Worm (Caenorhabditis elegans) whole organism, L2 larva: ENCODE data around the gene R07B1.11.

ENCODE experiments used
- C34F6.9 ChIP-seq: fragments of 150-350 bp; optimal IDR thresholded peaks from 2 replicates; lab custom pipeline; 2014; ENCODE audit warnings: missing biosample characterization, missing genetic modification characterization
- F13H6.1 ChIP-seq: sonication (generic microtip); optimal IDR thresholded peaks from 2 replicates; lab custom pipeline; 2016; ENCODE audit warnings: missing genetic modification characterization, missing compliant biosample characterization
- R02D3.7 ChIP-seq: fragments of 150-350 bp; optimal IDR thresholded peaks from 2 replicates; lab custom pipeline; 2014; ENCODE audit warnings: missing biosample characterization, missing genetic modification characterization
- Y55F3AM.14 ChIP-seq: fragments of 200-800 bp; sonication (Bioruptor generic); optimal IDR thresholded peaks from 2 replicates; lab custom pipeline; 2018; ENCODE audit warnings: mild to moderate bottlenecking, missing genetic modification characterization, missing compliant biosample characterization
- ZK546.5 ChIP-seq: sonication (generic microtip); optimal IDR thresholded peaks from 2 replicates; lab custom pipeline; 2017; ENCODE audit warnings: missing biosample characterization, missing genetic modification characterization
- alr-1 ChIP-seq: fragments of 150-350 bp; optimal IDR thresholded peaks from 2 replicates; lab custom pipeline; 2014; ENCODE audit warnings: missing biosample characterization, missing genetic modification characterization
- aly-2 ChIP-seq: fragments of 150-350 bp; optimal IDR thresholded peaks from 2 replicates; lab custom pipeline; 2014; ENCODE audit warnings: missing biosample characterization, missing genetic modification characterization
- ama-1 ChIP-seq: fragments of 150-350 bp; optimal IDR thresholded peaks from 2 replicates; lab custom pipeline; 2018; ENCODE audit warnings: inconsistent platforms
- blmp-1 ChIP-seq: sonication (generic microtip); optimal IDR thresholded peaks from 2 replicates; lab custom pipeline; 2017; ENCODE audit warnings: missing genetic modification characterization, mild to moderate bottlenecking, missing compliant biosample characterization, antibody characterized with exemption, moderate library complexity; ENCODE audit not compliant: insufficient read depth
- ceh-16 ChIP-seq: fragments of 150-350 bp; optimal IDR thresholded peaks from 2 replicates; lab custom pipeline; 2014; ENCODE audit warnings: missing biosample characterization, missing genetic modification characterization
- ceh-82 ChIP-seq: fragments of 150-350 bp; optimal IDR thresholded peaks from 2 replicates; lab custom pipeline; 2014; ENCODE audit warnings: missing biosample characterization, missing genetic modification characterization
- crh-2 ChIP-seq: sonication (generic microtip); optimal IDR thresholded peaks from 2 replicates; lab custom pipeline; 2017; ENCODE audit warnings: missing biosample characterization, missing genetic modification characterization
- dmd-4 ChIP-seq: sonication (generic microtip); optimal IDR thresholded peaks from 2 replicates; lab custom pipeline; 2017; ENCODE audit warnings: missing biosample characterization, missing genetic modification characterization
- egl-27 ChIP-seq: sonication (generic microtip); optimal IDR thresholded peaks from 3 replicates; lab custom pipeline; 2017; ENCODE audit warnings: missing biosample characterization, missing genetic modification reagents, missing genetic modification characterization
- elt-1 ChIP-seq: fragments of 150-350 bp; optimal IDR thresholded peaks from 2 replicates; lab custom pipeline; 2014; ENCODE audit warnings: missing biosample characterization, missing genetic modification characterization
- elt-3 ChIP-seq: sonication (generic microtip); optimal IDR thresholded peaks from 2 replicates; lab custom pipeline; 2017; ENCODE audit warnings: missing biosample characterization, missing genetic modification characterization
- fos-1 ChIP-seq: fragments of 150-350 bp; optimal IDR thresholded peaks from 2 replicates; lab custom pipeline; 2014; ENCODE audit warnings: missing biosample characterization, missing genetic modification characterization
- gmeb-1 ChIP-seq: fragments of 150-350 bp; optimal IDR thresholded peaks from 2 replicates; lab custom pipeline; 2014; ENCODE audit warnings: missing biosample characterization, missing genetic modification characterization
- lin-11 ChIP-seq: fragments of 150-350 bp; sonication (generic microtip); optimal IDR thresholded peaks from 2 replicates; lab custom pipeline; 2014; ENCODE audit warnings: missing biosample characterization, missing genetic modification characterization, inconsistent platforms, mixed read lengths
- lin-13 ChIP-seq: fragments of 150-350 bp; optimal IDR thresholded peaks from 2 replicates; lab custom pipeline; 2014; ENCODE audit warnings: missing biosample characterization, missing genetic modification reagents, missing genetic modification characterization
- lin-39 ChIP-seq: fragments of 150-350 bp; optimal IDR thresholded peaks from 2 replicates; lab custom pipeline; 2014; ENCODE audit warnings: missing biosample characterization, missing genetic modification reagents, missing genetic modification characterization
- lsy-2 ChIP-seq, 2 experiments: fragments of 150-350 bp in 1 of 2; sonication (generic microtip) in 1 of 2; optimal IDR thresholded peaks; 2 replicates each; lab custom pipeline; 2014 to 2017; ENCODE audit warnings: missing biosample characterization in 2 of 2, missing genetic modification characterization in 2 of 2
- mab-5 ChIP-seq: fragments of 150-350 bp; optimal IDR thresholded peaks from 2 replicates; lab custom pipeline; 2014; ENCODE audit warnings: missing biosample characterization, missing genetic modification characterization
- mbf-1 ChIP-seq: sonication (generic microtip); optimal IDR thresholded peaks from 2 replicates; lab custom pipeline; 2017; ENCODE audit warnings: missing biosample characterization, missing genetic modification characterization
- mdl-1 ChIP-seq, 2 experiments: fragments of 150-350 bp in 1 of 2; sonication (generic microtip) in 1 of 2; optimal IDR thresholded peaks; 2 replicates each; lab custom pipeline; 2017; ENCODE audit warnings: missing biosample characterization in 2 of 2, missing genetic modification characterization in 2 of 2
- nhr-10 ChIP-seq: sonication (generic microtip); optimal IDR thresholded peaks from 2 replicates; lab custom pipeline; 2017; ENCODE audit warnings: missing biosample characterization, missing genetic modification characterization
- nhr-11 ChIP-seq: fragments of 150-350 bp; optimal IDR thresholded peaks from 2 replicates; lab custom pipeline; 2014; ENCODE audit warnings: missing biosample characterization, missing genetic modification characterization
- nhr-12 ChIP-seq: fragments of 150-350 bp; optimal IDR thresholded peaks from 2 replicates; lab custom pipeline; 2014; ENCODE audit warnings: missing biosample characterization, missing genetic modification characterization
- nhr-129 ChIP-seq: fragments of 150-350 bp; optimal IDR thresholded peaks from 2 replicates; lab custom pipeline; 2014; ENCODE audit warnings: missing biosample characterization, missing genetic modification characterization
- nhr-21 ChIP-seq: fragments of 150-350 bp; optimal IDR thresholded peaks from 2 replicates; lab custom pipeline; 2014; ENCODE audit warnings: missing biosample characterization, missing genetic modification characterization
- nhr-23 ChIP-seq: fragments of 150-350 bp; optimal IDR thresholded peaks from 2 replicates; lab custom pipeline; 2014; ENCODE audit warnings: missing biosample characterization, missing genetic modification reagents, missing genetic modification characterization
- nhr-237 ChIP-seq: fragments of 150-350 bp; optimal IDR thresholded peaks from 2 replicates; lab custom pipeline; 2014; ENCODE audit warnings: missing biosample characterization, missing genetic modification characterization
- nhr-25 ChIP-seq: fragments of 150-350 bp; sonication (generic microtip); optimal IDR thresholded peaks from 3 replicates; lab custom pipeline; 2014; ENCODE audit warnings: missing biosample characterization, missing genetic modification characterization
- nhr-6 ChIP-seq: fragments of 150-350 bp; optimal IDR thresholded peaks from 2 replicates; lab custom pipeline; 2014; ENCODE audit warnings: missing biosample characterization, missing genetic modification characterization
- nhr-77 ChIP-seq: fragments of 150-350 bp; optimal IDR thresholded peaks from 2 replicates; lab custom pipeline; 2014; ENCODE audit warnings: missing biosample characterization, missing genetic modification characterization
- peb-1 ChIP-seq: fragments of 150-350 bp; optimal IDR thresholded peaks from 2 replicates; lab custom pipeline; 2014; ENCODE audit warnings: missing biosample characterization, missing genetic modification characterization
- skn-1 ChIP-seq: sonication (generic microtip); optimal IDR thresholded peaks from 2 replicates; lab custom pipeline; 2017; ENCODE audit warnings: missing biosample characterization, missing genetic modification characterization
- sma-3 ChIP-seq: sonication (generic microtip); optimal IDR thresholded peaks from 2 replicates; lab custom pipeline; 2016; ENCODE audit warnings: missing genetic modification reagents, missing genetic modification characterization, missing compliant biosample characterization
- sma-9 ChIP-seq, 2 experiments: fragments of 150-350 bp in 1 of 2; sonication (generic microtip) in 1 of 2; optimal IDR thresholded peaks; 2 replicates each; lab custom pipeline; 2014 to 2016; ENCODE audit warnings: missing genetic modification characterization in 2 of 2, mild to moderate bottlenecking in 1 of 2, missing biosample characterization in 1 of 2, missing compliant biosample characterization in 1 of 2, missing genetic modification reagents in 1 of 2, moderate library complexity in 1 of 2
- unc-39 ChIP-seq: fragments of 150-350 bp; optimal IDR thresholded peaks from 2 replicates; lab custom pipeline; 2014; ENCODE audit warnings: missing biosample characterization, missing genetic modification characterization
- unc-55 ChIP-seq: fragments of 150-350 bp; sonication (generic microtip); optimal IDR thresholded peaks from 3 replicates; lab custom pipeline; 2014; ENCODE audit warnings: missing biosample characterization, missing genetic modification reagents, missing genetic modification characterization
- unc-62 ChIP-seq: fragments of 150-350 bp; optimal IDR thresholded peaks from 2 replicates; lab custom pipeline; 2014; ENCODE audit warnings: missing biosample characterization, missing genetic modification reagents, missing genetic modification characterization
- zag-1 ChIP-seq: fragments of 150-350 bp; optimal IDR thresholded peaks from 2 replicates; lab custom pipeline; 2014; ENCODE audit warnings: missing biosample characterization, missing genetic modification characterization
- ztf-1 ChIP-seq: fragments of 200-800 bp; sonication (Bioruptor generic); conservative IDR thresholded peaks from 2 replicates; pipeline ENCODE4 v1.3.6; 2022; ENCODE audit warnings: missing genetic modification characterization, missing compliant biosample characterization
- ztf-11 ChIP-seq: sonication (generic microtip); optimal IDR thresholded peaks from 2 replicates; lab custom pipeline; 2017; ENCODE audit warnings: missing biosample characterization, missing genetic modification characterization
- ztf-4 ChIP-seq: fragments of 150-350 bp; optimal IDR thresholded peaks from 2 replicates; lab custom pipeline; 2014; ENCODE audit warnings: missing biosample characterization, missing genetic modification characterization

R07B1.11 gene

DNA sequence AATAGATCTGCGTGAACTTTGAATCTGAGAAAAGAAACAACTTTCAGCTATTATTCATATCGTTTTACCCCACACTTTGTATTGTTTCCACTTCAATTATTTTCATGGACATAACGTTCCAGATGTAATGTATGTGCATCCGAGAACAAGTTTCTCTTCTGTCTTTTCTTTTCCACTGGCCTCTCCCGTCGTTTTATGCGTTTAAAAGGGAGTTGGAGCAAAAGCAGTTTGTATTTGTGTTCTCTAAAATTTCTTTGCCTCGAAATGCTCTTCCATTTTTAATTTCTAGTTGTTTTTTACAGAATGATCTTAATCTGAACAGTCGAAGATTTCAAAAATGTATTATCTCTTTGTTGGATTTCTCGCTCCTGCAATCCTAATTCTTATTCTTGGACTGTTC lies at the start of gene R07B1.11:
TSS of gene R07B1.11 (plus strand) at position 301 of the 400 bp plus-strand sequence.
- no peak for TF ChIP-seq F13H6.1 (tag; lab: Kevin White, UChicago)
- no peak for TF ChIP-seq mdl-1 (tag; optimal IDR thresholded peaks at IDR 0.05; lab: Kevin White, UChicago)
- no peak for TF ChIP-seq gmeb-1 (tag; lab: Kevin White, UChicago)
- no peak for TF ChIP-seq ztf-4
- TF ChIP-seq zag-1 (tag; lab: Kevin White, UChicago): no peak
- TF ChIP-seq egl-27 (tag; lab: Kevin White, UChicago): no peak
- no peak for TF ChIP-seq mab-5 (tag; lab: Kevin White, UChicago)
- TF ChIP-seq ceh-82 (tag; lab: Kevin White, UChicago): no peak
- TF ChIP-seq skn-1 (tag; lab: Kevin White, UChicago): no peak
- TF ChIP-seq, all 48 proteins: peak for 0

DNA sequence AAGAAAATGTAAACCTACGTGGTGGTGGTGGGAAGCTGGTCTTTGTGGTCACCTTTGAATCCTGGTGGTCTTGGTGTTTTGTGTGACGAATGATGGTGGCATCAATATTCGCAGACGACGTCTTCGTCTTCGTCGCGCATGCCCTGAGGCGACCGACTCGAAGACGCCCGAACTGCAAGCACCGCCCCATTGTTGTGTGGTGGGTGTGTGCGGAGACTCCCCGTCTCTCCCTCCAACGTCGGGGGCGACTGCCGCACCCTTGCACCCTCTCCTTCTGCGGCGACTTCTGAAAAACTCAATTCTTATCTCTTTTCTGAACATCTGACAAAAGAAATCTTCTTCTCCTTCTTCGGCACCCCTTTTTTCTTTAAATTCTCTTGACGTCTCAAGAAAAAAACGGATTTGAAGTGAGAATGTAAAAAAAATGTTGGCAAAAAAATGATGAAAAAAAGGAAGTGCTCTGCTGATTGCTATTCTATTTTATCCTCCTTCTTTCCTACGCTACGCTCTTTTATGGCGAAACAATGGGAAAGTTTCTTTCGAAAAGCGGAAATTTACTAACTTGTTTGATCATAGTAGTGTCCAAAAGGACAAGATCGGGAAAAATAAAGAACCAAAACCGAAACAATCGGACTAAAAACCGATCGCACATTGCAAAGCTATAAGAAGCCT lies 49.2 kb upstream of the R07B1.11 start, which contains the start of gene lgc-47:
TSS of gene lgc-47 (minus strand) at position 286 of the 672 bp plus-strand sequence.
- TF ChIP-seq dmd-4: no peak
- TF ChIP-seq ztf-4: no peak
- no peak for TF ChIP-seq ztf-1 (GFP tag; lab: Robert Waterston, UW)
- TF ChIP-seq nhr-25 (tag; lab: Kevin White, UChicago): no peak
- no peak for TF ChIP-seq egl-27 (tag; lab: Kevin White, UChicago)
- no peak for TF ChIP-seq nhr-23 (tag; lab: Kevin White, UChicago)
- no peak for TF ChIP-seq ceh-82 (tag; lab: Kevin White, UChicago)

DNA sequence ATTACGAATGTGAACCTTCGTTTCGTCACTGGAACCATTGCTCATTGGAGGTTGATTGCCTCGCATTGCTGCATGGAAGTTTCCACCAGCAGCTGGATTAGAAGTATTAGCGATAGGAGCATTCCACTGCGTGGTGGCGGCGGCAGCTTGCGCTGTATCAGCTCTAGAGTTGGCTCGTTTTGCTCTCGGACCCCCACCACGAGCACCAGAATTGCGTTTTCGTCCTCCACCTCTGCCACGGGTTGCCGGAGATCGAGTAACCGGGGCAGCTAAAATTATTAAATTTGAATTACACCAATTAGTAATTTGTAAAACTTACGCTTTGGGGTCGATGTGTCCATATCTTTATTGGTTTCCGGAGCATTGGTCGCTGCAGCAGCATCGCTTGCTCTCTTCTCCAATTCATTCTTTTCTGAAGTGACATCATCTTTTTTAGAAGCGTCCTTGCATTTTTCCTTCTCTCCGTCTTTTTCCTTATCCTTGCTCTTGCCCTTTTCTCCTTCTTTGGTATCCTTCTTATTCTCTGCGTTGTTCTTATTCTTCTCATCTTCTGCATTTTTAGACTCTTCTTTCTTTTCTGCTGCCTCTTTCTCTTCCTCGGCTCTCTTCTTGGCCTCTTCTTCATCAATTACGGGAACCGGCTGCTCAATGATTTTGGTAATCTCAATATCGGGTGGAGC lies 42.4 kb upstream of the R07B1.11 start:
- TF ChIP-seq elt-1 (no peak), lin-13 (no peak), skn-1 (tag; lab: Kevin White, UChicago) (no peak), sma-9 (GFP tag; optimal IDR thresholded peaks at IDR 0.05; lab: Kevin White, UChicago) (peak; percentile 48), sma-9 (tag; optimal IDR thresholded peaks at IDR 0.05; lab: Kevin White, UChicago) (no peak), ceh-16 (tag; lab: Kevin White, UChicago) (no peak), Y55F3AM.14 (GFP tag; lab: Kevin White, UChicago) (no peak), nhr-21 (no peak), egl-27 (tag; lab: Kevin White, UChicago) (no peak), lin-39 (tag; lab: Kevin White, UChicago) (no peak), unc-39 (tag; lab: Kevin White, UChicago) (no peak), ama-1 (lab: Kevin White, UChicago) (no peak), ztf-1 (GFP tag; lab: Robert Waterston, UW) (no peak), sma-3 (GFP tag; lab: Kevin White, UChicago) (no peak), nhr-25 (tag; lab: Kevin White, UChicago) (no peak), blmp-1 (tag; lab: Kevin White, UChicago) (no peak), nhr-6 (no peak), crh-2 (tag; lab: Kevin White, UChicago) (peak; percentile 23), nhr-129 (peak; percentile 37), nhr-10 (tag; lab: Kevin White, UChicago) (no peak), nhr-11 (no peak), aly-2 (tag; lab: Kevin White, UChicago) (no peak), lin-11 (tag; lab: Kevin White, UChicago) (no peak), unc-55 (GFP tag; lab: Kevin White, UChicago) (peak; percentile 24), fos-1 (no peak), unc-62 (no peak), C34F6.9 (peak; percentile 55), mbf-1 (no peak), peb-1 (tag; lab: Kevin White, UChicago) (no peak), nhr-237 (tag; lab: Kevin White, UChicago) (no peak), mdl-1 (tag; optimal IDR thresholded peaks at IDR 0.05; lab: Kevin White, UChicago) (no peak), R02D3.7 (tag; lab: Kevin White, UChicago) (no peak), dmd-4 (no peak), ceh-82 (tag; lab: Kevin White, UChicago) (no peak), nhr-77 (tag; lab: Kevin White, UChicago) (no peak), F13H6.1 (tag; lab: Kevin White, UChicago) (no peak), nhr-12 (tag; lab: Kevin White, UChicago) (no peak), elt-3 (tag; lab: Kevin White, UChicago) (no peak), ztf-11 (tag; lab: Kevin White, UChicago) (no peak), lsy-2 (tag; optimal IDR thresholded peaks at IDR 0.05; lab: Kevin White, UChicago) (no peak), ZK546.5 (tag; lab: Kevin White, UChicago) (no peak), alr-1 (no peak), zag-1 (tag; lab: Kevin White, UChicago) (peak; percentile 58), nhr-23 (tag; lab: Kevin White, UChicago) (no peak), gmeb-1 (tag; lab: Kevin White, UChicago) (no peak)
